Worm (Caenorhabditis elegans): ENCODE measurements around the gene pqn-25.

- TF ChIP-seq ama-1 (optimal IDR thresholded peaks at IDR 0.05) (no peak), flt-1 (GFP tag; IDR thresholded peaks at IDR 0.05) (no peak), hnd-1 (tag; optimal IDR thresholded peaks at IDR 0.05) (no peak), B0310.2 (tag; optimal IDR thresholded peaks at IDR 0.05) (no peak), aly-1 (tag; optimal IDR thresholded peaks at IDR 0.05) (no peak), F13C5.2 (tag; optimal IDR thresholded peaks at IDR 0.05) (peak; percentile 36), tra-4 (tag; optimal IDR thresholded peaks at IDR 0.05) (no peak), scrt-1 (GFP tag; IDR thresholded peaks at IDR 0.05) (no peak), ceh-36 (tag; optimal IDR thresholded peaks at IDR 0.05) (no peak)
Observed at ce11 chrIII:5498973-5499372, 13.4 kb downstream of the pqn-25 start, which contains the start of gene R02F2.9.
